Worm (Caenorhabditis elegans): ENCODE results near the gene R151.2.

R151.2 gene

DNA sequence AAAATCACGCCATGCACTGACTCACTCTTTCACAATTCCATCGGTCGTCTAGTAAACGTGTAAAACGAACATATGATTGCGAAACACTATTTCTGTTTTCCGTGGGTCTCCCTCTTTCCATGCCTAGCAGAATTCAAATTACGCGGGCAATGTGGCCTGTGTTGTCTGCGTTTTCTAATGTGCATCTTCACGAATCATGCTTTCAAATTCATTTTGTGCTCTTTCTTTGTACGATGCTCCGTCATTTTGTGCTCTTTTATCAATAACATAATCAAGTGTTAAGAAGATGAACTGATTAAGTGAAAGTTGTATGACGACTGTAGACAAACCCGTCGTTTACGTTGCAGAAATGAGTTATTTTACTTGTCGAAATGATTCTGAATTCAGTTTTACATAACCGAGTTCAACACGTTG, 43.9 kb upstream of the R151.2 start:
- TF ChIP-seq alr-1 (tag; optimal IDR thresholded peaks at IDR 0.05; ENCODE audit: borderline replicate concordance) (no peak), aly-2 (tag; optimal IDR thresholded peaks at IDR 0.05) (no peak), nhr-20 (tag; optimal IDR thresholded peaks at IDR 0.05) (peak; percentile 16), ceh-88 (GFP tag; IDR thresholded peaks at IDR 0.05) (no peak), xbp-1 (tag; optimal IDR thresholded peaks at IDR 0.05) (peak; percentile 77), pax-3 (tag; optimal IDR thresholded peaks at IDR 0.05) (no peak), ets-5 (GFP tag; IDR thresholded peaks at IDR 0.05) (no peak), nhr-90 (tag; optimal IDR thresholded peaks at IDR 0.05; ENCODE audit: poor library complexity) (peak; percentile 17), Y116A8C.19 (tag; optimal IDR thresholded peaks at IDR 0.05; ENCODE audit: borderline replicate concordance) (no peak), egl-13 (tag; optimal IDR thresholded peaks at IDR 0.05) (no peak), skn-1 (tag; optimal IDR thresholded peaks at IDR 0.05) (peak; percentile 82), F16B12.6 (tag; optimal IDR thresholded peaks at IDR 0.05) (no peak), ztf-4 (tag; optimal IDR thresholded peaks at IDR 0.05) (no peak), ceh-82 (tag; optimal IDR thresholded peaks at IDR 0.05) (peak in 1 of 3 experiments; percentile 57), unc-30 (tag; optimal IDR thresholded peaks at IDR 0.05) (no peak), fos-1 (tag; optimal IDR thresholded peaks at IDR 0.05) (no peak), lin-35 (GFP tag; optimal IDR thresholded peaks at IDR 0.05) (peak; percentile 60 to 77), swsn-7 (tag; optimal IDR thresholded peaks at IDR 0.05) (peak; percentile 3), C04F5.9 (tag; optimal IDR thresholded peaks at IDR 0.05) (no peak), ces-1 (GFP tag; optimal IDR thresholded peaks at IDR 0.05) (no peak), mef-2 (tag; optimal IDR thresholded peaks at IDR 0.05) (no peak), tlp-1 (tag; optimal IDR thresholded peaks at IDR 0.05) (no peak), fkh-4 (tag; optimal IDR thresholded peaks at IDR 0.05; ENCODE audit: borderline replicate concordance) (no peak), mep-1 (tag; optimal IDR thresholded peaks at IDR 0.05) (peak; percentile 45), zip-4 (GFP tag; optimal IDR thresholded peaks at IDR 0.05) (peak; percentile 5), unc-98 (GFP tag; IDR thresholded peaks at IDR 0.05) (no peak), fkh-8 (tag; optimal IDR thresholded peaks at IDR 0.05) (peak; percentile 3), ztf-11 (tag; optimal IDR thresholded peaks at IDR 0.05) (no peak), hpl-2 (GFP tag; optimal IDR thresholded peaks at IDR 0.05) (no peak), nhr-19 (GFP tag; conservative IDR thresholded peaks at IDR 0.05) (no peak), lin-15B (tag; optimal IDR thresholded peaks at IDR 0.05) (peak; percentile 26), nhr-71 (tag; optimal IDR thresholded peaks at IDR 0.05) (peak; percentile 43), zag-1 (tag; optimal IDR thresholded peaks at IDR 0.05) (no peak), unc-130 (tag; optimal IDR thresholded peaks at IDR 0.05) (no peak), hlh-17 (GFP tag; optimal IDR thresholded peaks at IDR 0.05; ENCODE audit: borderline replicate concordance) (no peak), sup-37 (GFP tag; optimal IDR thresholded peaks at IDR 0.05) (no peak), elt-2 (tag; optimal IDR thresholded peaks at IDR 0.05) (peak; percentile 83), nhr-76 (tag; optimal IDR thresholded peaks at IDR 0.05) (no peak), nhr-28 (tag; optimal IDR thresholded peaks at IDR 0.05) (no peak), jun-1 (tag; optimal IDR thresholded peaks at IDR 0.05) (peak; percentile 10), egl-27 (tag; optimal IDR thresholded peaks at IDR 0.05) (peak in 1 of 2 experiments; percentile 23), unc-62 (GFP tag; optimal IDR thresholded peaks at IDR 0.05) (no peak), dsc-1 (tag; optimal IDR thresholded peaks at IDR 0.05) (no peak), dpl-1 (GFP tag; optimal IDR thresholded peaks at IDR 0.05) (peak; percentile 39 to 66 (median 52)), unc-86 (tag; optimal IDR thresholded peaks at IDR 0.05) (no peak), pag-3 (tag; optimal IDR thresholded peaks at IDR 0.05; ENCODE audit: borderline replicate concordance, insufficient read depth) (no peak), lin-14 (GFP tag; optimal IDR thresholded peaks at IDR 0.05) (peak; percentile 68), efl-1 (optimal IDR thresholded peaks at IDR 0.05) (peak; percentile 37 to 54), efl-1 (GFP tag; optimal IDR thresholded peaks at IDR 0.05 in 1 of 2) (peak; percentile 62 to 92), mdl-1 (tag; optimal IDR thresholded peaks at IDR 0.05) (peak in 1 of 2 experiments; percentile 11), rnt-1 (tag; optimal IDR thresholded peaks at IDR 0.05) (no peak), mab-9 (GFP tag; IDR thresholded peaks at IDR 0.05) (no peak), lsy-2 (tag; optimal IDR thresholded peaks at IDR 0.05) (peak in 1 of 2 experiments; percentile 47)

Measured in whole organism, L1 larva.